Fruit fly (Drosophila melanogaster): ENCODE results near the gene CG14257.

DNA sequence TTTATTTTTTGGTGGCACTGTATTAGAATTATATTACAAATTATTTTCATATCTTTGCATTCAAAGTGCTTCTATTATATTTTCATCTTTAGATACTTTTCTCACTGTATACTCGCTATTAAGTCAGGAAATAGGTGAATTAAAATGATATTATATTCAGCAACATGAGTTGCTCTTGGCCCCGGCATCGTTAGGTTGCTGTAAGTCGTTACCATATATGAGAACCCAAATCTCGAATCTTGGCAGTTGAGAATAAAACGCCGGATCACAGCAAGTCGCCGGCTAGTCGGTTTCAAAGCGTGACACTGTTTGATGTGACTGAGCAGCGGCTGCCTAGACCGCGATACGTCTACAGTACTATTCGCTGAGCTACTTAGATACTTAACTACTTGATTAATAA is 18.6 kb downstream of the CG14257 start, which contains the start of gene CG14259:
- TF ChIP-seq CTCF (optimal IDR thresholded peaks at IDR 0.05), result no peak
- no peak for TF ChIP-seq CG8478 (optimal IDR thresholded peaks at IDR 0.05)

Data from S2 (cell line).